Fruit fly (Drosophila melanogaster) whole organism, prepupa: Measurements from ENCODE around the gene CG12061.

Experiments
- CG10669 ChIP-seq: fragments of 200-800 bp; sonication (Bioruptor generic); optimal IDR thresholded peaks from 3 replicates; lab custom pipeline; 2018; ENCODE audit warnings: missing biosample characterization, mild to moderate bottlenecking, missing genetic modification characterization, moderate library complexity
- CG11902 ChIP-seq: fragments of 200-800 bp; sonication (Bioruptor generic); optimal IDR thresholded peaks from 3 replicates; lab custom pipeline; 2016; ENCODE audit warnings: missing biosample characterization, missing genetic modification characterization
- CG6854 ChIP-seq: fragments of 200-800 bp; sonication (Bioruptor generic); optimal IDR thresholded peaks from 2 replicates; lab custom pipeline; 2017; ENCODE audit warnings: missing biosample characterization, mild to moderate bottlenecking, missing genetic modification characterization
- CG7368 ChIP-seq: fragments of 200-800 bp; sonication (Bioruptor generic); optimal IDR thresholded peaks from 3 replicates; lab custom pipeline; 2016; ENCODE audit warnings: missing biosample characterization, missing genetic modification characterization
- Eip78C ChIP-seq: fragments of 200-800 bp; sonication (Bioruptor generic); peaks from one replicate; lab custom pipeline; 2016; ENCODE audit warnings: missing biosample characterization, missing genetic modification characterization
- Gug ChIP-seq: fragments of 200-800 bp; sonication (Bioruptor generic); IDR thresholded peaks from 2 replicates; pipeline ENCODE4 v1.3.6; 2022; ENCODE audit warnings: missing biosample characterization, missing genetic modification characterization
- Hr39 ChIP-seq: fragments of 200-800 bp; sonication (Bioruptor generic); optimal IDR thresholded peaks from 2 replicates; lab custom pipeline; 2016; ENCODE audit warnings: missing biosample characterization, missing genetic modification characterization
- Sox102F ChIP-seq: fragments of 200-800 bp; sonication (Bioruptor generic); optimal IDR thresholded peaks from 2 replicates; lab custom pipeline; 2016; ENCODE audit warnings: missing biosample characterization, mild to moderate bottlenecking, missing genetic modification characterization
- Sox15 ChIP-seq: fragments of 200-800 bp; sonication (Bioruptor generic); optimal IDR thresholded peaks from 3 replicates; lab custom pipeline; 2016; ENCODE audit warnings: missing biosample characterization, missing genetic modification characterization

DNA sequence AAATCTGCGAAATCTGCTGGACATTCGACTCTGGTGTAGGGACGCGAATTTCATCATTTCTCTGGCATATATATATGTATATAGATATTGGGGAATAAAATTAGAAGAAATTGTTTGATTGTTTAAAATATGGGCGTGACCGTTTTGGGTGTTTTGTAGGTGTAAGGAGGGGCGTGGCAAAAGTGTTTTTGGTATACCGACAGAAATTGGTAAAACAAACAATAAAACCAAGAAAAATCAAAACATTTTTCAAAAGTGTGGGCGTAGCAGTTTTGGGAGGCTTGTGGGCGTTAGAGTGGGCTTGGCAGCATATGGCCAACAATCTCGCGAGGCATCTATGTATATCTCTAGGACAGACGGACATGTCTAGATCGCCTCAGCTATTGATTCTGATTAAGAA is 24.7 kb upstream of the CG12061 start, which contains the start of gene FucTC:
- TF ChIP-seq Sox15 (GFP tag; lab: Kevin White, UChicago) (no peak), Gug (GFP tag; lab: Robert Waterston, UW) (no peak), CG7368 (GFP tag; lab: Kevin White, UChicago) (no peak), Sox102F (GFP tag; lab: Kevin White, UChicago) (no peak), CG10669 (GFP tag; lab: Kevin White, UChicago) (no peak), CG6854 (no peak), Hr39 (no peak), Eip78C (no peak), CG11902 (GFP tag; lab: Kevin White, UChicago) (no peak)
